Worm (Caenorhabditis elegans): ENCODE results near the gene drp-1.

drp-1 gene

DNA sequence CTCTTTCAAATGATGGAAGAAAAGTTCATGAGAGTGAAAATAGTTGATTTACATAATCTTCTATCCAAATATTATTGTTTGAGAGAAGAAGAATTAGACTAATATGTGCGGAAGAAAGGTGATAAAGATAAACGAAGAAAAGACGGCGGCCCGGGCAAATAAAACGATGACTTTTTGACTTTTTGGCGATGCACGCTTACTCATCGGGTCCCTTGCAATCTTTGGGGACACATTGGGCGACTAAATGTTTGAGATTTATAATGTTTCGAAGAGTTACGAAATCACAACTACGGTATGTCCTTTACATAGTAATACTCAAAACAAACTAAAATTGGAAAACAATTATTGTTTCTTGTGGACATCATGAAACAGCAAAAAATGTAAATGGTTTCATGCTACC lies 23.5 kb upstream of the drp-1 start:
- TF ChIP-seq nhr-12 (tag; optimal IDR thresholded peaks at IDR 0.05) (no peak), ztf-4 (tag; optimal IDR thresholded peaks at IDR 0.05) (no peak), ama-1 (optimal IDR thresholded peaks at IDR 0.05) (no peak), alr-1 (tag; optimal IDR thresholded peaks at IDR 0.05) (no peak), mab-5 (tag; optimal IDR thresholded peaks at IDR 0.05) (no peak), zag-1 (tag; optimal IDR thresholded peaks at IDR 0.05) (no peak), unc-39 (tag; optimal IDR thresholded peaks at IDR 0.05) (no peak), blmp-1 (tag; optimal IDR thresholded peaks at IDR 0.05; ENCODE audit: insufficient read depth) (no peak), sma-9 (GFP tag; optimal IDR thresholded peaks at IDR 0.05) (no peak), sma-9 (tag; optimal IDR thresholded peaks at IDR 0.05) (no peak), mbf-1 (tag; optimal IDR thresholded peaks at IDR 0.05) (no peak), sem-4 (tag; optimal IDR thresholded peaks at IDR 0.05) (no peak), ZK546.5 (tag; optimal IDR thresholded peaks at IDR 0.05) (no peak), nhr-23 (tag; optimal IDR thresholded peaks at IDR 0.05) (no peak), Y55F3AM.14 (GFP tag; optimal IDR thresholded peaks at IDR 0.05) (no peak), nhr-77 (tag; optimal IDR thresholded peaks at IDR 0.05) (no peak), dmd-4 (tag; optimal IDR thresholded peaks at IDR 0.05) (no peak), nhr-25 (tag; optimal IDR thresholded peaks at IDR 0.05) (no peak), crh-2 (tag; optimal IDR thresholded peaks at IDR 0.05) (no peak)

DNA sequence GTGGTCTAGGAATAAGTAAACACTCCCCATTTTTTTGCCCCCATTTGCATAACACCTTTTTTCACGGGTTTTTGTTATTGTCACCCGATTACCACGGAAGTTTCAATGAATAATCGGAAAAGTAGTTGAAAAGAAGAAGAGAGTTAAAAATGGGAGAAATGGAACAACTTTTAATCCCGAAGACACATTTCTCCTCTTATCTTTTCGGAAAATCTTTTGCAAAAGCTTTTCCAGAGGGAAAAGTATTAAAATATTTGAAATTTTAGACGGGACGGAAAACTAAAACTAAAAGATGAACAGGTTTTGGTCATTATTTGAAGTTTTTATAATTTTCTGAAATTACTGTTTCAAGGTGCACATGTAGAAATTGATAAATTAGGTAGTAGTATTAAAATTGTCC lies 19.2 kb upstream of the drp-1 start:
- peak; percentile 93 for TF ChIP-seq unc-55 (GFP tag; optimal IDR thresholded peaks at IDR 0.05)
- TF ChIP-seq nhr-11 (tag; optimal IDR thresholded peaks at IDR 0.05): no peak
- no peak for TF ChIP-seq ztf-4 (tag; optimal IDR thresholded peaks at IDR 0.05)
- TF ChIP-seq egl-27 (tag; optimal IDR thresholded peaks at IDR 0.05): no peak
- TF ChIP-seq nhr-12 (tag; optimal IDR thresholded peaks at IDR 0.05): no peak
- no peak for TF ChIP-seq elt-3 (tag; optimal IDR thresholded peaks at IDR 0.05)
- peak; percentile 76 for TF ChIP-seq mab-5 (tag; optimal IDR thresholded peaks at IDR 0.05)
- TF ChIP-seq fos-1 (tag; optimal IDR thresholded peaks at IDR 0.05): no peak
- TF ChIP-seq nhr-23 (tag; optimal IDR thresholded peaks at IDR 0.05): no peak
- TF ChIP-seq skn-1 (tag; optimal IDR thresholded peaks at IDR 0.05): no peak
- TF ChIP-seq alr-1 (tag; optimal IDR thresholded peaks at IDR 0.05): no peak
- TF ChIP-seq peb-1 (tag; optimal IDR thresholded peaks at IDR 0.05): no peak
- no peak for TF ChIP-seq nhr-21 (tag; optimal IDR thresholded peaks at IDR 0.05)
- no peak for TF ChIP-seq Y55F3AM.14 (GFP tag; optimal IDR thresholded peaks at IDR 0.05)
- no peak for TF ChIP-seq ceh-82 (tag; optimal IDR thresholded peaks at IDR 0.05)

- no peak for TF ChIP-seq lin-13 (GFP tag; optimal IDR thresholded peaks at IDR 0.05)
Observed at ce11 chrIV:5526711-5527383, 11.4 kb upstream of the drp-1 start.

ce11 chrIV:5528285-5528684 lies 10.0 kb upstream of the drp-1 start, which contains the start of gene unc-5:
TSS of gene unc-5 (minus strand) at chrIV:5528338.
- no peak for TF ChIP-seq unc-39 (tag; optimal IDR thresholded peaks at IDR 0.05)
- no peak for TF ChIP-seq ceh-82 (tag; optimal IDR thresholded peaks at IDR 0.05)
- no peak for TF ChIP-seq alr-1 (tag; optimal IDR thresholded peaks at IDR 0.05)
- no peak for TF ChIP-seq egl-27 (tag; optimal IDR thresholded peaks at IDR 0.05)
- TF ChIP-seq ztf-11 (tag; optimal IDR thresholded peaks at IDR 0.05): no peak
- no peak for TF ChIP-seq ztf-1 (GFP tag; conservative IDR thresholded peaks at IDR 0.05)
- TF ChIP-seq lin-39 (tag; optimal IDR thresholded peaks at IDR 0.05): no peak
- TF ChIP-seq nhr-12 (tag; optimal IDR thresholded peaks at IDR 0.05): no peak
- TF ChIP-seq unc-55 (GFP tag; optimal IDR thresholded peaks at IDR 0.05): no peak
- TF ChIP-seq zag-1 (tag; optimal IDR thresholded peaks at IDR 0.05): no peak
- TF ChIP-seq nhr-11 (tag; optimal IDR thresholded peaks at IDR 0.05): no peak
- no peak for TF ChIP-seq nhr-77 (tag; optimal IDR thresholded peaks at IDR 0.05)
- TF ChIP-seq mdl-1 (tag; optimal IDR thresholded peaks at IDR 0.05): no peak
- TF ChIP-seq mbf-1 (tag; optimal IDR thresholded peaks at IDR 0.05): no peak
- TF ChIP-seq peb-1 (tag; optimal IDR thresholded peaks at IDR 0.05): no peak
- TF ChIP-seq blmp-1 (tag; optimal IDR thresholded peaks at IDR 0.05; ENCODE audit: insufficient read depth): no peak
- TF ChIP-seq gmeb-1 (tag; optimal IDR thresholded peaks at IDR 0.05): no peak
- TF ChIP-seq C34F6.9 (tag; optimal IDR thresholded peaks at IDR 0.05): no peak
- TF ChIP-seq unc-62 (GFP tag; optimal IDR thresholded peaks at IDR 0.05): no peak

All from whole organism, L2 larva.